Fruit fly (Drosophila melanogaster): ENCODE measurements around the gene CG4238.

CG4238 gene

dm6 chr2L:2008980-2009954 lies at the start of gene CG4238 (continued):
- TF ChIP-seq CG1603 (tag; optimal IDR thresholded peaks at IDR 0.05) (peak; percentile 49), Ada2b (GFP tag; IDR thresholded peaks at IDR 0.05) (no peak), Dek (tag; optimal IDR thresholded peaks at IDR 0.05) (peak; percentile 27), pita (GFP tag; optimal IDR thresholded peaks at IDR 0.05) (peak; percentile 80), yki (optimal IDR thresholded peaks at IDR 0.05) (no peak), Dll (GFP tag; IDR thresholded peaks at IDR 0.05; ENCODE audit: partially characterized antibody) (peak; percentile 52; the same call in 1 of the 4 replicates), Doc3 (GFP tag; IDR thresholded peaks at IDR 0.05; ENCODE audit: partially characterized antibody) (no peak; the same call in 2 of the 3 replicates), CG4730 (GFP tag; IDR thresholded peaks at IDR 0.05) (no peak), grn (GFP tag; optimal IDR thresholded peaks at IDR 0.05) (peak; percentile 74), corto (GFP tag; optimal IDR thresholded peaks at IDR 0.05) (no peak), Deaf1 (tag; optimal IDR thresholded peaks at IDR 0.05) (peak; percentile 7), Max (GFP tag; optimal IDR thresholded peaks at IDR 0.05) (peak; percentile 20), tna (GFP tag; IDR thresholded peaks at IDR 0.05; ENCODE audit: partially characterized antibody) (peak; percentile 56), CG14965 (GFP tag; optimal IDR thresholded peaks at IDR 0.05; ENCODE audit: borderline replicate concordance) (no peak), zfh1 (GFP tag; IDR thresholded peaks at IDR 0.05) (no peak), CG7928 (GFP tag; optimal IDR thresholded peaks at IDR 0.05) (no peak), cad (GFP tag; optimal IDR thresholded peaks at IDR 0.05) (no peak), CG4404 (GFP tag; IDR thresholded peaks at IDR 0.05) (no peak), CG12391 (tag; optimal IDR thresholded peaks at IDR 0.05) (peak; percentile 54), Meics (GFP tag; optimal IDR thresholded peaks at IDR 0.05) (no peak), ERR (GFP tag; optimal IDR thresholded peaks at IDR 0.05) (no peak), Side (GFP tag; optimal IDR thresholded peaks at IDR 0.05) (no peak), CoRest (tag; optimal IDR thresholded peaks at IDR 0.05) (peak; percentile 22), esg (GFP tag; conservative IDR thresholded peaks at IDR 0.05) (no peak), NC2β (GFP tag; optimal IDR thresholded peaks at IDR 0.05) (no peak), CG15696 (tag; optimal IDR thresholded peaks at IDR 0.05) (no peak), CG9437 (GFP tag; optimal IDR thresholded peaks at IDR 0.05) (no peak), CG31388 (GFP tag; optimal IDR thresholded peaks at IDR 0.05) (no peak), disco-r (GFP tag; optimal IDR thresholded peaks at IDR 0.05) (no peak), CG7839 (tag; optimal IDR thresholded peaks at IDR 0.05) (no peak), stwl (tag; optimal IDR thresholded peaks at IDR 0.05) (peak; percentile 55), CG11504 (tag; optimal IDR thresholded peaks at IDR 0.05) (peak; percentile 46), CG6254 (GFP tag; optimal IDR thresholded peaks at IDR 0.05) (no peak), nau (GFP tag; optimal IDR thresholded peaks at IDR 0.05) (no peak), knrl (GFP tag; IDR thresholded peaks at IDR 0.05; ENCODE audit: partially characterized antibody) (peak; percentile 62), ato (GFP tag; IDR thresholded peaks at IDR 0.05; ENCODE audit: partially characterized antibody) (peak; percentile 58; the same call in 1 of the 2 replicates), CG12219 (GFP tag; optimal IDR thresholded peaks at IDR 0.05) (no peak), repo (GFP tag; optimal IDR thresholded peaks at IDR 0.05) (no peak), Myb (GFP tag; optimal IDR thresholded peaks at IDR 0.05) (peak; percentile 24), CG16863 (GFP tag; optimal IDR thresholded peaks at IDR 0.05) (no peak), CG11247 (GFP tag; IDR thresholded peaks at IDR 0.05) (no peak), Sox100B (GFP tag; optimal IDR thresholded peaks at IDR 0.05) (no peak), CG13123 (GFP tag; optimal IDR thresholded peaks at IDR 0.05) (no peak), Opbp (GFP tag; IDR thresholded peaks at IDR 0.05; ENCODE audit: partially characterized antibody) (peak; percentile 79), Six4 (GFP tag; optimal IDR thresholded peaks at IDR 0.05) (no peak), CG8388 (GFP tag; optimal IDR thresholded peaks at IDR 0.05) (no peak), B-H2 (GFP tag; optimal IDR thresholded peaks at IDR 0.05) (no peak), CG8765 (GFP tag; IDR thresholded peaks at IDR 0.05) (no peak)
